Worm (Caenorhabditis elegans) whole organism, mixed stage, embryonic: ENCODE data around the gene ZK418.11.

Experiments
- M03D4.4 ChIP-seq: sonication (generic microtip); optimal IDR thresholded peaks from 2 replicates; lab custom pipeline; 2017; ENCODE audit warnings: mild to moderate bottlenecking, missing genetic modification characterization, missing compliant biosample characterization
- blmp-1 ChIP-seq: fragments of 150-350 bp; optimal IDR thresholded peaks from 2 replicates; lab custom pipeline; 2014; ENCODE audit warnings: missing biosample characterization, missing genetic modification characterization
- ceh-43 ChIP-seq: fragments of 200-800 bp; sonication (Bioruptor generic); optimal IDR thresholded peaks from 2 replicates; lab custom pipeline; 2018; ENCODE audit warnings: mild to moderate bottlenecking, missing genetic modification characterization, moderate library complexity, missing compliant biosample characterization
- elt-1 ChIP-seq: sonication (generic microtip); optimal IDR thresholded peaks from 2 replicates; lab custom pipeline; 2017; ENCODE audit warnings: missing genetic modification characterization, mild to moderate bottlenecking, missing compliant biosample characterization, antibody characterized with exemption, moderate library complexity, borderline replicate concordance; ENCODE audit not compliant: insufficient read depth
- flh-1 ChIP-seq: fragments of 200-800 bp; sonication (Bioruptor generic); optimal IDR thresholded peaks from 2 replicates; lab custom pipeline; 2018; ENCODE audit warnings: mild to moderate bottlenecking, missing genetic modification characterization, moderate library complexity, missing compliant biosample characterization
- nhr-237 ChIP-seq: fragments of 150-350 bp; optimal IDR thresholded peaks from 2 replicates; lab custom pipeline; 2014; ENCODE audit warnings: missing biosample characterization, missing genetic modification characterization
- snpc-4 ChIP-seq: fragments of 150-350 bp; optimal IDR thresholded peaks from 2 replicates; lab custom pipeline; 2014; ENCODE audit warnings: missing biosample characterization, missing genetic modification characterization
- unc-62 ChIP-seq: fragments of 150-350 bp; optimal IDR thresholded peaks from 2 replicates; lab custom pipeline; 2014; ENCODE audit warnings: missing biosample characterization, missing genetic modification reagents, missing genetic modification characterization

DNA sequence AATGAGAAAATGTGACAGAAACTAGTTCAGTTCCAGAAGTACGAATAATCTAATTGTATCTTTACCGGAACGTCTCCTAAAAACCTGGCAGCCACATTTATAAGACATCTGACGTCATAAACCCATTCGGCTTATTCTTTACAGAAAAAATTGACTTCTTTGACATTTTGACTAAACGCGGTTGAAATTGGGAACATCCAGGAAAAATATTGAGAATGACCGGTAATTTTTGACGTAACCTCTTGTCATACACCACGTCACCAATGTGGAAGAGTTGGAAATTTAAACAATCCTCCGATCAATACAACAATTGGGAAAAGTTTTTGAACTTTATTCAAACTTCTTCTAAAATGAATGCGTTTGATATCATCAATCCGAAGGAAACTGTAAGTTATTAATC is 9.0 kb upstream of the ZK418.11 start, which contains the start of gene ZK418.2:
- no peak for TF ChIP-seq ceh-43
- no peak for TF ChIP-seq unc-62 (GFP tag; lab: Kevin White, UChicago)
- no peak for TF ChIP-seq snpc-4
- no peak for TF ChIP-seq flh-1
- TF ChIP-seq elt-1 (tag; lab: Kevin White, UChicago): no peak
- no peak for TF ChIP-seq nhr-237 (tag; lab: Kevin White, UChicago)
- TF ChIP-seq M03D4.4 (tag; lab: Kevin White, UChicago): no peak
- TF ChIP-seq blmp-1 (tag; lab: Kevin White, UChicago): no peak
